Worm (Caenorhabditis elegans): Measurements from ENCODE around the gene R02E4.3.

Gene R02E4.3

ce11 chrX:4137452-4138164 is 35.7 kb upstream of the R02E4.3 start:
- TF ChIP-seq snpc-4 (tag; optimal IDR thresholded peaks at IDR 0.05) (no peak), lin-13 (tag; optimal IDR thresholded peaks at IDR 0.05) (no peak), ztf-11 (tag; optimal IDR thresholded peaks at IDR 0.05) (no peak), nhr-2 (tag; optimal IDR thresholded peaks at IDR 0.05) (no peak), M03D4.4 (tag; optimal IDR thresholded peaks at IDR 0.05) (no peak), sem-2 (GFP tag; optimal IDR thresholded peaks at IDR 0.05) (no peak), sptf-1 (tag; optimal IDR thresholded peaks at IDR 0.05) (no peak), cnd-1 (tag; optimal IDR thresholded peaks at IDR 0.05) (no peak), zip-8 (tag; optimal IDR thresholded peaks at IDR 0.05) (no peak), ham-2 (GFP tag; optimal IDR thresholded peaks at IDR 0.05) (no peak), ceh-83 (GFP tag; optimal IDR thresholded peaks at IDR 0.05) (no peak), unc-62 (GFP tag; optimal IDR thresholded peaks at IDR 0.05) (no peak), tbx-8 (GFP tag; optimal IDR thresholded peaks at IDR 0.05) (no peak), ces-1 (GFP tag; optimal IDR thresholded peaks at IDR 0.05) (no peak), blmp-1 (tag; optimal IDR thresholded peaks at IDR 0.05) (no peak), mep-1 (tag; optimal IDR thresholded peaks at IDR 0.05) (no peak), mab-5 (tag; optimal IDR thresholded peaks at IDR 0.05) (no peak), lin-32 (GFP tag; optimal IDR thresholded peaks at IDR 0.05) (no peak)

DNA sequence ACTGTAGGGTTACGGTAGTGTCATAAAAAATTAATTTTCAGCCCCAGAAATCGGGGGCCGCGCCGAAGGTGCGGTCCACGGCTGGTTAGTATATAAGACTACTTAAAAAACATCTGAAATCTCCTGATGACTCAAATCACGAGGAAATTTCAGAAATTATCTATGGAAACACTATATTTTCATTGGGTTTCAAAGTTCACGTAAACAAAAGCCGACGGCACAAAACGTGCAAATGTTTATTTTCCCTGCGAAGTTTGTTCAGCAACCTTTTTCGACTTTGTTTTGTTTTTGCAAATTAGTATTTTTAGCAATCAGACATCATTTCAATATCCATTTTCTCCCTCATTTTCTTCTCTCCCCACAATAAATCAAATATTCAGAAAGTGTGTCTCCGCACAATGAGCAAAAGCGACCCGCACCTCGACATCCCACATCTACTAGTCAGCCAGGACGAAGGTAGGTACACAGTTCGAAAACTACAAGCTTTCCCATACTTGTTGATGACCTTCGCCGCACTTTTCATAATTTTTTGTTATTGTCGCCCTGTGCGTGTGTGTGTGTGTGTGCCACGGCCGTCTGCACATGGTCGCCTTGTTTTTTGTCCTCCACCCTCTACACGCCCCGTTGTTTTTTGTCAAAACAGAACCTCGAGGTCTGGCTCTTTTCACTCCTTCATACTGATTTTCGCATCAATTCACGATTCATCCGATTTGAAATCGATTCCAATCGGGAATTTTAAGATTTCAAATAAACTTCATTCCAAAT is 34.8 kb upstream of the R02E4.3 start:
- TF ChIP-seq M03D4.4 (tag; optimal IDR thresholded peaks at IDR 0.05), result no peak
- no peak for TF ChIP-seq mls-2 (tag; optimal IDR thresholded peaks at IDR 0.05)
- TF ChIP-seq nhr-237 (tag; optimal IDR thresholded peaks at IDR 0.05), result no peak
- TF ChIP-seq blmp-1 (tag; optimal IDR thresholded peaks at IDR 0.05), result no peak
- TF ChIP-seq unc-120 (tag; optimal IDR thresholded peaks at IDR 0.05; ENCODE audit: poor library complexity, severe bottlenecking), result no peak
- no peak for TF ChIP-seq ceh-39 (tag; optimal IDR thresholded peaks at IDR 0.05)
- no peak for TF ChIP-seq ztf-11 (tag; optimal IDR thresholded peaks at IDR 0.05)
- no peak for TF ChIP-seq ceh-83 (GFP tag; optimal IDR thresholded peaks at IDR 0.05)
- TF ChIP-seq hlh-1 (tag; optimal IDR thresholded peaks at IDR 0.05), result no peak

DNA sequence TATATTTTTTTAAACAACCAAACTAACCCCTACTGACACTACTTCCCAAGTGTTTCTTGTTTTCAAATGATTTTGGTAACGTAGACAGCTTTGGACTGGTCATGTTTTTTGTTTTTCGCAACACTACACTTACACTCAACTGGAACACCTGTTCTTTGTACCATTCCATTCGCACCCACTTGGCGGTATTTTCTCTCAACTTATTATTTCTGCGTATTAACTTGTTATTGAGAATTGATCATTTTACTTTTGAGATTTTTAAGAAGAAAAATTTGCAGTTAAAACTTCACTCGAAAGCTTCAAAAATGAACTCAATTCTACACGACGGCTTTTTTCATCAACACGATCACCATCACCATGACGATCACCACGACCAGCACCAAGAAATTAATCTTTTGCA is 32.9 kb upstream of the R02E4.3 start, which contains the start of gene ZK470.2:
TSS of gene ZK470.2 (plus strand) at position 301 of the 400 bp plus-strand sequence.
- TF ChIP-seq pha-4 (tag; optimal IDR thresholded peaks at IDR 0.05), result no peak
- no peak for TF ChIP-seq blmp-1 (tag; optimal IDR thresholded peaks at IDR 0.05)
- no peak for TF ChIP-seq mep-1 (tag; optimal IDR thresholded peaks at IDR 0.05)
- TF ChIP-seq unc-62 (GFP tag; optimal IDR thresholded peaks at IDR 0.05), result no peak
- no peak for TF ChIP-seq lin-13 (tag; optimal IDR thresholded peaks at IDR 0.05)
- TF ChIP-seq flh-1 (GFP tag; optimal IDR thresholded peaks at IDR 0.05), result no peak
- no peak for TF ChIP-seq nhr-28 (tag; optimal IDR thresholded peaks at IDR 0.05)
- TF ChIP-seq elt-3 (tag; optimal IDR thresholded peaks at IDR 0.05), result no peak
- TF ChIP-seq ces-1 (GFP tag; optimal IDR thresholded peaks at IDR 0.05), result no peak
- no peak for TF ChIP-seq ham-2 (GFP tag; optimal IDR thresholded peaks at IDR 0.05)
- no peak for TF ChIP-seq nhr-2 (tag; optimal IDR thresholded peaks at IDR 0.05)
- no peak for TF ChIP-seq bed-3 (GFP tag; optimal IDR thresholded peaks at IDR 0.05)
- TF ChIP-seq mls-2 (tag; optimal IDR thresholded peaks at IDR 0.05), result no peak
- TF ChIP-seq sem-2 (GFP tag; optimal IDR thresholded peaks at IDR 0.05), result no peak
- no peak for TF ChIP-seq drap-1 (GFP tag; optimal IDR thresholded peaks at IDR 0.05)
- TF ChIP-seq elt-1 (tag; optimal IDR thresholded peaks at IDR 0.05; ENCODE audit: borderline replicate concordance, insufficient read depth), result no peak
- no peak for TF ChIP-seq sptf-1 (tag; optimal IDR thresholded peaks at IDR 0.05)

ce11 chrX:4133378-4133777 is 31.5 kb upstream of the R02E4.3 start:
- no peak for TF ChIP-seq unc-39 (tag; optimal IDR thresholded peaks at IDR 0.05)
- no peak for TF ChIP-seq mab-5 (tag; optimal IDR thresholded peaks at IDR 0.05)
- TF ChIP-seq sem-2 (GFP tag; optimal IDR thresholded peaks at IDR 0.05), result no peak
- TF ChIP-seq cnd-1 (tag; optimal IDR thresholded peaks at IDR 0.05), result no peak
- TF ChIP-seq bed-3 (GFP tag; optimal IDR thresholded peaks at IDR 0.05), result no peak
- TF ChIP-seq ceh-39 (tag; optimal IDR thresholded peaks at IDR 0.05), result no peak
- no peak for TF ChIP-seq M03D4.4 (tag; optimal IDR thresholded peaks at IDR 0.05)
- TF ChIP-seq ztf-11 (tag; optimal IDR thresholded peaks at IDR 0.05), result no peak
- TF ChIP-seq lin-13 (tag; optimal IDR thresholded peaks at IDR 0.05), result no peak
- no peak for TF ChIP-seq tbx-8 (GFP tag; optimal IDR thresholded peaks at IDR 0.05)
- no peak for TF ChIP-seq sptf-1 (tag; optimal IDR thresholded peaks at IDR 0.05)
- no peak for TF ChIP-seq drap-1 (GFP tag; optimal IDR thresholded peaks at IDR 0.05)
- TF ChIP-seq flh-1 (GFP tag; optimal IDR thresholded peaks at IDR 0.05), result no peak
